Fruit fly (Drosophila melanogaster) whole organism, embryonic: Measurements from ENCODE around the gene CG13766.

Experiments
- Aef1 ChIP-seq: fragments of 200-800 bp; sonication (Bioruptor generic); IDR thresholded peaks from 3 replicates; pipeline ENCODE4 v1.3.6; 2022; ENCODE audit warnings: missing biosample characterization, missing genetic modification characterization
- BEAF-32 ChIP-seq: fragments of 200-800 bp; sonication (Bioruptor generic); optimal IDR thresholded peaks from 3 replicates; lab custom pipeline; 2017; ENCODE audit warnings: missing biosample characterization, missing genetic modification characterization, mild to moderate bottlenecking, moderate library complexity, missing genetic modification reagents
- Blimp-1 ChIP-seq: fragments of 200-800 bp; sonication (Bioruptor generic); optimal IDR thresholded peaks from 3 replicates; lab custom pipeline; 2018; ENCODE audit warnings: missing biosample characterization, missing genetic modification characterization, mild to moderate bottlenecking, moderate library complexity, missing genetic modification reagents
- CG11723 ChIP-seq: fragments of 200-800 bp; sonication (Bioruptor generic); optimal IDR thresholded peaks from 2 replicates; lab custom pipeline; 2017; ENCODE audit warnings: missing biosample characterization, mild to moderate bottlenecking, missing genetic modification characterization
- CG1233 ChIP-seq: fragments of 200-800 bp; sonication (Bioruptor generic); optimal IDR thresholded peaks from 4 replicates; lab custom pipeline; 2018; ENCODE audit warnings: missing biosample characterization, mild to moderate bottlenecking, missing genetic modification characterization
- CG13894 ChIP-seq: fragments of 200-800 bp; sonication (Bioruptor generic); optimal IDR thresholded peaks from 3 replicates; lab custom pipeline; 2018; ENCODE audit warnings: missing biosample characterization, mild to moderate bottlenecking, missing genetic modification characterization, moderate library complexity
- CG14710 ChIP-seq: fragments of 200-800 bp; sonication (Bioruptor generic); optimal IDR thresholded peaks from 3 replicates; lab custom pipeline; 2019; ENCODE audit warnings: missing biosample characterization, mild to moderate bottlenecking, missing genetic modification characterization, moderate library complexity
- CG15073 ChIP-seq: fragments of 200-800 bp; sonication (Bioruptor generic); optimal IDR thresholded peaks from 2 replicates; lab custom pipeline; 2016; ENCODE audit warnings: missing biosample characterization, missing genetic modification characterization
- CG15479 ChIP-seq: fragments of 200-800 bp; sonication (Bioruptor generic); optimal IDR thresholded peaks from 3 replicates; lab custom pipeline; 2019; ENCODE audit warnings: missing biosample characterization, mild to moderate bottlenecking, missing genetic modification characterization, moderate library complexity
- CG17385 ChIP-seq: fragments of 200-800 bp; sonication (Bioruptor generic); optimal IDR thresholded peaks from 3 replicates; lab custom pipeline; 2018; ENCODE audit warnings: missing biosample characterization, mild to moderate bottlenecking, missing genetic modification characterization
- CG1792 ChIP-seq: fragments of 200-800 bp; sonication (Bioruptor generic); optimal IDR thresholded peaks from 2 replicates; lab custom pipeline; 2016; ENCODE audit warnings: missing biosample characterization, missing genetic modification characterization
- CG2889 ChIP-seq: fragments of 200-800 bp; sonication (Bioruptor generic); IDR thresholded peaks from 3 replicates; pipeline ENCODE4 v1.3.6; 2022; ENCODE audit warnings: missing biosample characterization, missing genetic modification characterization
- CG43689 ChIP-seq: fragments of 200-800 bp; sonication (Bioruptor generic); IDR thresholded peaks from 2 replicates; pipeline ENCODE4 v1.3.6; 2022; ENCODE audit warnings: missing biosample characterization, missing genetic modification characterization
- CG4854 ChIP-seq: fragments of 200-800 bp; sonication (Bioruptor generic); optimal IDR thresholded peaks from 2 replicates; lab custom pipeline; 2016; ENCODE audit warnings: missing biosample characterization, missing genetic modification characterization, inconsistent platforms
- CG7372 ChIP-seq: fragments of 200-800 bp; sonication (Bioruptor generic); IDR thresholded peaks from 2 replicates; pipeline ENCODE4 v1.3.6; 2022; ENCODE audit warnings: missing biosample characterization, missing genetic modification characterization
- CG7556 ChIP-seq: fragments of 200-800 bp; sonication (Bioruptor generic); optimal IDR thresholded peaks from 2 replicates; lab custom pipeline; 2017; ENCODE audit warnings: missing biosample characterization, mild to moderate bottlenecking, missing genetic modification characterization
- CG9609 ChIP-seq: fragments of 200-800 bp; sonication (Bioruptor generic); optimal IDR thresholded peaks from 3 replicates; lab custom pipeline; 2016; ENCODE audit warnings: missing biosample characterization, missing genetic modification characterization
- Dfd ChIP-seq, 2 experiments: fragments of >200 bp; optimal IDR thresholded peaks; 2 replicates each; lab custom pipeline; 2017; ENCODE audit warnings: missing biosample characterization in 2 of 2, missing genetic modification characterization in 2 of 2
- E2f1 ChIP-seq: fragments of 200-800 bp; sonication (Bioruptor generic); IDR thresholded peaks from 2 replicates; pipeline ENCODE4 v1.3.6; 2022; ENCODE audit warnings: missing biosample characterization, missing genetic modification characterization
- HLH4C ChIP-seq: fragments of 200-800 bp; sonication (Bioruptor generic); IDR thresholded peaks from 3 replicates; pipeline ENCODE4 v1.3.6; 2022; ENCODE audit warnings: missing biosample characterization, missing genetic modification characterization; ENCODE audit not compliant: partially characterized antibody
- HLHmδ ChIP-seq: fragments of 200-800 bp; sonication (Bioruptor generic); optimal IDR thresholded peaks from 2 replicates; lab custom pipeline; 2018; ENCODE audit warnings: missing biosample characterization, mild to moderate bottlenecking, missing genetic modification characterization, moderate library complexity
- Hmr ChIP-seq: fragments of 200-800 bp; sonication (Bioruptor generic); optimal IDR thresholded peaks from 3 replicates; lab custom pipeline; 2017; ENCODE audit warnings: mild to moderate bottlenecking, missing biosample characterization, missing genetic modification reagents, missing genetic modification characterization
- Hr3 ChIP-seq: fragments of 200-800 bp; sonication (Bioruptor generic); optimal IDR thresholded peaks from 3 replicates; lab custom pipeline; 2016; ENCODE audit warnings: missing biosample characterization, missing genetic modification characterization
- Hr51 ChIP-seq, 2 experiments: fragments of 200-800 bp; sonication (Bioruptor generic); optimal IDR thresholded peaks; 2 replicates in 1 of 2; 3 replicates in 1 of 2; lab custom pipeline; 2016 to 2018; ENCODE audit warnings: missing biosample characterization in 2 of 2, missing genetic modification characterization in 2 of 2, mild to moderate bottlenecking in 1 of 2, moderate library complexity in 1 of 2
- Mes4 ChIP-seq: fragments of 200-800 bp; sonication (Bioruptor generic); optimal IDR thresholded peaks from 2 replicates; lab custom pipeline; 2016; ENCODE audit warnings: missing biosample characterization, missing genetic modification characterization
- NfI ChIP-seq: fragments of 200-800 bp; sonication (Bioruptor generic); optimal IDR thresholded peaks from 3 replicates; lab custom pipeline; 2018; ENCODE audit warnings: missing biosample characterization, mild to moderate bottlenecking, missing genetic modification characterization, moderate library complexity
- Oli ChIP-seq: fragments of 200-800 bp; sonication (Bioruptor generic); optimal IDR thresholded peaks from 2 replicates; lab custom pipeline; 2018; ENCODE audit warnings: missing biosample characterization, mild to moderate bottlenecking, missing genetic modification characterization, moderate library complexity
- Scr ChIP-seq: fragments of 200-800 bp; sonication (Bioruptor generic); IDR thresholded peaks from 2 replicates; pipeline ENCODE4 v1.3.6; 2022; ENCODE audit warnings: missing biosample characterization, missing genetic modification characterization; ENCODE audit not compliant: partially characterized antibody
- Sin3A ChIP-seq: fragments of >200 bp; optimal IDR thresholded peaks from 2 replicates; lab custom pipeline; 2018
- TFAM ChIP-seq: fragments of 200-800 bp; sonication (Bioruptor generic); optimal IDR thresholded peaks from 2 replicates; lab custom pipeline; 2017; ENCODE audit warnings: missing biosample characterization, missing genetic modification characterization, inconsistent platforms
- ac ChIP-seq: fragments of 200-800 bp; sonication (Bioruptor generic); optimal IDR thresholded peaks from 3 replicates; lab custom pipeline; 2017; ENCODE audit warnings: missing biosample characterization, mild to moderate bottlenecking, missing genetic modification characterization
- bsh ChIP-seq, 2 experiments: fragments of 200-800 bp; sonication (Bioruptor generic); optimal IDR thresholded peaks; 2 replicates each; lab custom pipeline; 2017 to 2018; ENCODE audit warnings: mild to moderate bottlenecking in 2 of 2, missing biosample characterization in 2 of 2, missing genetic modification characterization in 2 of 2, moderate library complexity in 1 of 2
- crc ChIP-seq: fragments of 200-800 bp; sonication (Bioruptor generic); optimal IDR thresholded peaks from 2 replicates; lab custom pipeline; 2016; ENCODE audit warnings: missing biosample characterization, missing genetic modification characterization
- en ChIP-seq: fragments of 200-800 bp; sonication (Bioruptor generic); optimal IDR thresholded peaks from 2 replicates; lab custom pipeline; 2016; ENCODE audit warnings: missing biosample characterization, missing genetic modification characterization
- fd102C ChIP-seq: fragments of 200-800 bp; sonication (Bioruptor generic); optimal IDR thresholded peaks from 2 replicates; lab custom pipeline; 2018; ENCODE audit warnings: missing biosample characterization, mild to moderate bottlenecking, missing genetic modification characterization, moderate library complexity
- grau ChIP-seq: fragments of 200-800 bp; optimal IDR thresholded peaks from 3 replicates; lab custom pipeline; 2019; ENCODE audit warnings: missing biosample characterization, mild to moderate bottlenecking, missing genetic modification characterization, moderate library complexity
- hkb ChIP-seq, 2 experiments: fragments of 200-800 bp in 1 of 2; fragments of >200 bp in 1 of 2; sonication (Bioruptor generic) in 1 of 2; IDR thresholded peaks in 1 of 2; optimal IDR thresholded peaks in 1 of 2; 2 replicates each; pipeline versions ENCODE4 v1.3.6 to Lab custom; 2017 to 2022; ENCODE audit warnings: missing biosample characterization in 1 of 2, missing genetic modification characterization in 1 of 2
- jumu ChIP-seq: fragments of 200-800 bp; sonication (Bioruptor generic); optimal IDR thresholded peaks from 3 replicates; lab custom pipeline; 2016; ENCODE audit warnings: missing biosample characterization, missing genetic modification characterization
- klu ChIP-seq: fragments of 200-800 bp; sonication (Bioruptor generic); IDR thresholded peaks from 2 replicates; pipeline ENCODE4 v1.3.6; 2022; ENCODE audit warnings: missing biosample characterization, missing genetic modification characterization
- lab ChIP-seq: fragments of 200-800 bp; sonication (Bioruptor generic); optimal IDR thresholded peaks from 3 replicates; lab custom pipeline; 2017; ENCODE audit warnings: missing biosample characterization, missing genetic modification characterization, mild to moderate bottlenecking, moderate library complexity, missing genetic modification reagents
- otp ChIP-seq: fragments of 200-800 bp; sonication (Bioruptor generic); IDR thresholded peaks from 3 replicates; pipeline ENCODE4, ENCODE4 v1.3.6; 2022; ENCODE audit warnings: missing biosample characterization, missing genetic modification characterization
- pb ChIP-seq: fragments of 200-800 bp; sonication (Bioruptor generic); optimal IDR thresholded peaks from 3 replicates; lab custom pipeline; 2016; ENCODE audit warnings: missing biosample characterization, missing genetic modification characterization
- peb ChIP-seq: fragments of 200-800 bp; sonication (Bioruptor generic); IDR thresholded peaks from 2 replicates; pipeline ENCODE4 v1.3.6; 2022; ENCODE audit warnings: missing biosample characterization, missing genetic modification characterization
- phol ChIP-seq: fragments of 200-800 bp; sonication (Bioruptor generic); optimal IDR thresholded peaks from 3 replicates; lab custom pipeline; 2018; ENCODE audit warnings: missing biosample characterization, mild to moderate bottlenecking, missing genetic modification characterization, moderate library complexity
- psq ChIP-seq: fragments of 200-800 bp; sonication (Bioruptor generic); optimal IDR thresholded peaks from 2 replicates; lab custom pipeline; 2017; ENCODE audit warnings: missing biosample characterization, missing genetic modification characterization
- repo ChIP-seq: fragments of 200-800 bp; sonication (Bioruptor generic); optimal IDR thresholded peaks from 2 replicates; lab custom pipeline; 2016; ENCODE audit warnings: missing biosample characterization, missing genetic modification characterization
- trem ChIP-seq: fragments of 200-800 bp; optimal IDR thresholded peaks from 3 replicates; lab custom pipeline; 2019; ENCODE audit warnings: missing biosample characterization, mild to moderate bottlenecking, missing genetic modification characterization, moderate library complexity
- zf30C ChIP-seq: fragments of 200-800 bp; sonication (Bioruptor generic); optimal IDR thresholded peaks from 3 replicates; lab custom pipeline; 2018; ENCODE audit warnings: missing biosample characterization, mild to moderate bottlenecking, missing genetic modification characterization

The CG13766 gene

dm6 chr2L:6561463-6562357 lies 4.3 kb downstream of the CG13766 start, which contains the start of the genes Trmt6 and Ent2 (continued):
- peak; percentile 94 for TF ChIP-seq phol (tag; lab: Kevin White, UChicago)
- TF ChIP-seq BEAF-32 (GFP tag; lab: Kevin White, UChicago): peak; percentile 34
- no peak for TF ChIP-seq HLH4C (GFP tag; lab: Robert Waterston, UW)
- TF ChIP-seq ac (GFP tag; lab: Kevin White, UChicago): peak; percentile 56
- TF ChIP-seq E2f1 (GFP tag; lab: Robert Waterston, UW): peak; percentile 97
- TF ChIP-seq CG43689 (GFP tag; lab: Robert Waterston, UW): peak; percentile 89
- TF ChIP-seq bsh (GFP tag; optimal IDR thresholded peaks at IDR 0.05; lab: Kevin White, UChicago): peak; percentile 79 to 96
- TF ChIP-seq grau (tag; lab: Kevin White, UChicago): peak; percentile 94
- TF ChIP-seq crc (GFP tag; lab: Kevin White, UChicago): peak; percentile 92
- peak; percentile 84 for TF ChIP-seq en (GFP tag; lab: Kevin White, UChicago)
- no peak for TF ChIP-seq hkb (optimal IDR thresholded peaks at IDR 0.05; lab: Kevin White, UChicago)
- peak; percentile 95 for TF ChIP-seq hkb (GFP tag; IDR thresholded peaks at IDR 0.05; lab: Robert Waterston, UW)
- TF ChIP-seq peb (GFP tag; lab: Robert Waterston, UW): peak; percentile 95
- peak; percentile 94 for TF ChIP-seq Hmr (GFP tag; lab: Kevin White, UChicago)
- peak; percentile 97 for TF ChIP-seq CG9609 (GFP tag; lab: Kevin White, UChicago)
- TF ChIP-seq Blimp-1 (GFP tag; lab: Kevin White, UChicago): peak; percentile 87
- peak; percentile 95 for TF ChIP-seq klu (GFP tag; lab: Robert Waterston, UW)
- TF ChIP-seq Sin3A (lab: Kevin White, UChicago): peak; percentile 2
- TF ChIP-seq Scr (GFP tag; lab: Robert Waterston, UW): no peak
- TF ChIP-seq Aef1 (GFP tag; lab: Robert Waterston, UW): peak; percentile 98
- peak; percentile 93 for TF ChIP-seq CG4854 (GFP tag; lab: Kevin White, UChicago)
- TF ChIP-seq CG14710 (tag; lab: Kevin White, UChicago): peak; percentile 92
- TF ChIP-seq CG15479 (GFP tag; lab: Kevin White, UChicago): peak; percentile 9
- TF ChIP-seq Hr51 (GFP tag; optimal IDR thresholded peaks at IDR 0.05; lab: Kevin White, UChicago): peak; percentile 94
- TF ChIP-seq CG7556 (GFP tag; lab: Kevin White, UChicago): peak; percentile 90
- TF ChIP-seq CG11723: peak; percentile 90
- TF ChIP-seq CG15073: peak; percentile 58
- peak; percentile 96 for TF ChIP-seq CG2889 (GFP tag; lab: Robert Waterston, UW)
- TF ChIP-seq Hr3 (GFP tag; lab: Kevin White, UChicago): peak; percentile 94
- TF ChIP-seq fd102C: no peak
- TF ChIP-seq jumu: peak; percentile 98
- TF ChIP-seq HLHmδ (GFP tag; lab: Kevin White, UChicago): no peak
- peak; percentile 96 for TF ChIP-seq CG17385 (GFP tag; lab: Kevin White, UChicago)
- TF ChIP-seq Dfd (GFP tag; optimal IDR thresholded peaks at IDR 0.05; lab: Kevin White, UChicago): peak in 1 of 2 experiments; percentile 8
- TF ChIP-seq Mes4 (GFP tag; lab: Kevin White, UChicago): peak; percentile 93
- peak; percentile 79 for TF ChIP-seq TFAM (GFP tag; lab: Kevin White, UChicago)
- peak; percentile 79 for TF ChIP-seq trem (tag; lab: Kevin White, UChicago)
- TF ChIP-seq NfI (GFP tag; lab: Kevin White, UChicago): peak; percentile 95
- TF ChIP-seq lab (GFP tag; lab: Kevin White, UChicago): peak; percentile 97
- TF ChIP-seq Oli (tag; lab: Kevin White, UChicago): peak; percentile 95
- TF ChIP-seq psq (GFP tag; lab: Kevin White, UChicago): peak; percentile 83
- peak; percentile 89 for TF ChIP-seq CG1233 (GFP tag; lab: Kevin White, UChicago)
- peak; percentile 92 for TF ChIP-seq pb (GFP tag; lab: Kevin White, UChicago)
- TF ChIP-seq CG7372 (GFP tag; lab: Robert Waterston, UW): peak; percentile 96
- TF ChIP-seq repo (GFP tag; lab: Kevin White, UChicago): peak; percentile 93
- no peak for TF ChIP-seq zf30C (GFP tag; lab: Kevin White, UChicago)
- peak; percentile 84 for TF ChIP-seq CG13894 (tag; lab: Kevin White, UChicago)
- TF ChIP-seq otp (GFP tag; lab: Robert Waterston, UW): peak; percentile 96
- TF ChIP-seq CG1792 (GFP tag; lab: Kevin White, UChicago): peak; percentile 96
